Worm (Caenorhabditis elegans): ENCODE measurements around the gene K12B6.11.

- 0 out of 2 replicates have a peak, but pooled peaks have one; percentile 57 for TF ChIP-seq tra-1 (GFP tag; IDR thresholded peaks at IDR 0.05)
- TF ChIP-seq egl-27 (tag; optimal IDR thresholded peaks at IDR 0.05): no peak
- TF ChIP-seq ZK337.2 (GFP tag; IDR thresholded peaks at IDR 0.05): no peak
These were observed 37.7 kb downstream of the K12B6.11 start for ce11 chrV:6326394-6326793.

Data from whole organism, L4 larva.